Fruit fly (Drosophila melanogaster) whole organism, larva: ENCODE measurements around the gene XNP.

Experiments
- noc ChIP-seq: fragments of 200-800 bp; sonication (Bioruptor generic); optimal IDR thresholded peaks from 3 replicates; lab custom pipeline; 2019; ENCODE audit warnings: missing biosample characterization, mild to moderate bottlenecking, missing genetic modification characterization, moderate library complexity

XNP gene

dm6 chr3R:25490778-25491664, 8.4 kb upstream of the XNP start, which contains the start of the genes Gnpat and CG5112:
Gene Gnpat, minus strand, starts transcription at chr3R:25490936.
Gene CG5112, plus strand, starts transcription at chr3R:25491460.
- no peak for TF ChIP-seq noc (tag; lab: Kevin White, UChicago)

- no peak for TF ChIP-seq noc (tag; lab: Kevin White, UChicago)
Observed at dm6 chr3R:25490375-25490774, 7.7 kb upstream of the XNP start.

dm6 chr3R:25489685-25490084, 7.1 kb upstream of the XNP start:
- TF ChIP-seq noc (tag; lab: Kevin White, UChicago) = no peak

- TF ChIP-seq noc (tag; lab: Kevin White, UChicago) = peak; percentile 77
Observed at dm6 chr3R:25489116-25489515, 6.5 kb upstream of the XNP start.

dm6 chr3R:25476744-25477143, 5.9 kb downstream of the XNP start, which contains the start of the genes CG4553 and MED28:
Gene CG4553, minus strand, starts transcription at chr3R:25476915.
Gene MED28, plus strand, starts transcription at chr3R:25477003.
- no peak for TF ChIP-seq noc (tag; lab: Kevin White, UChicago)

dm6 chr3R:25472635-25473552, 9.7 kb downstream of the XNP start, which contains the start of the genes Fur1 and Vps33B:
Gene Fur1, minus strand, starts transcription at chr3R:25473058.
Gene Vps33B, plus strand, starts transcription at chr3R:25473490.
- TF ChIP-seq noc (tag; lab: Kevin White, UChicago) = peak; percentile 96

dm6 chr3R:25471853-25472634, 10.6 kb downstream of the XNP start:
- peak; percentile 4 for TF ChIP-seq noc (tag; lab: Kevin White, UChicago)

- TF ChIP-seq noc (tag; lab: Kevin White, UChicago) = no peak
Observed at dm6 chr3R:25466166-25466565, 16.5 kb downstream of the XNP start.

dm6 chr3R:25462642-25463317, 19.9 kb downstream of the XNP start:
- TF ChIP-seq noc (tag; lab: Kevin White, UChicago) = peak; percentile 61

dm6 chr3R:25461666-25462065, 21.0 kb downstream of the XNP start:
- TF ChIP-seq noc (tag; lab: Kevin White, UChicago) = no peak

- no peak for TF ChIP-seq noc (tag; lab: Kevin White, UChicago)
Observed at dm6 chr3R:25460650-25461049, 22.0 kb downstream of the XNP start.

dm6 chr3R:25459200-25459809, 23.3 kb downstream of the XNP start:
- TF ChIP-seq noc (tag; lab: Kevin White, UChicago) = no peak

- TF ChIP-seq noc (tag; lab: Kevin White, UChicago) = no peak
Observed at dm6 chr3R:25457097-25457496, 25.5 kb downstream of the XNP start.

- peak; percentile 60 for TF ChIP-seq noc (tag; lab: Kevin White, UChicago)
Observed at dm6 chr3R:25453150-25453680, 29.4 kb downstream of the XNP start.
